Fruit fly (Drosophila melanogaster): ENCODE data around the gene CarT.
A peak's percentile ranks its signal among the peaks of the same experiment; 100 is the strongest.

The CarT gene

dm6 chr2L:20759809-20760485 lies 29.9 kb upstream of the CarT start (continued):
- TF ChIP-seq CG14710 (tag; optimal IDR thresholded peaks at IDR 0.05), result peak; percentile 32
- TF ChIP-seq insv (GFP tag; optimal IDR thresholded peaks at IDR 0.05), result no peak
- 0 out of 2 replicates have a peak, but pooled peaks have one; percentile 23 for TF ChIP-seq al (GFP tag; IDR thresholded peaks at IDR 0.05)
- TF ChIP-seq zfh1 (GFP tag; IDR thresholded peaks at IDR 0.05), result no peak; the same call in 2 of the 3 replicates
- no peak for TF ChIP-seq prd (optimal IDR thresholded peaks at IDR 0.05)
- peak; percentile 46; the same call in 2 of the 3 replicates for TF ChIP-seq prd (GFP tag; IDR thresholded peaks at IDR 0.05)
- no peak for TF ChIP-seq mirr (GFP tag; optimal IDR thresholded peaks at IDR 0.05)
- TF ChIP-seq Six4 (GFP tag; optimal IDR thresholded peaks at IDR 0.05), result no peak
- no peak for TF ChIP-seq CG8290 (GFP tag; optimal IDR thresholded peaks at IDR 0.05)
- no peak for TF ChIP-seq CG8290 (tag; optimal IDR thresholded peaks at IDR 0.05)
- TF ChIP-seq CG10565 (GFP tag; optimal IDR thresholded peaks at IDR 0.05), result no peak
- TF ChIP-seq Usf (GFP tag; optimal IDR thresholded peaks at IDR 0.05), result no peak
- TF ChIP-seq Trl (optimal IDR thresholded peaks at IDR 0.05), result no peak
- no peak for TF ChIP-seq Trl (GFP tag; optimal IDR thresholded peaks at IDR 0.05)
- TF ChIP-seq tna (GFP tag; IDR thresholded peaks at IDR 0.05; ENCODE audit: partially characterized antibody), result no peak
- no peak for TF ChIP-seq GATAe (GFP tag; conservative IDR thresholded peaks at IDR 0.05)
- TF ChIP-seq zen (tag; optimal IDR thresholded peaks at IDR 0.05), result no peak
- TF ChIP-seq bowl (GFP tag; IDR thresholded peaks at IDR 0.05), result no peak
- TF ChIP-seq D (optimal IDR thresholded peaks at IDR 0.05), result no peak
- TF ChIP-seq D (GFP tag; optimal IDR thresholded peaks at IDR 0.05), result peak; percentile 35
- TF ChIP-seq CG12391 (tag; optimal IDR thresholded peaks at IDR 0.05), result peak; percentile 63
- TF ChIP-seq Optix (GFP tag; IDR thresholded peaks at IDR 0.05), result no peak
- 0 out of 2 replicates have a peak, but pooled peaks have one; percentile 25 for TF ChIP-seq wor (GFP tag; IDR thresholded peaks at IDR 0.05)
- TF ChIP-seq Asciz (GFP tag; optimal IDR thresholded peaks at IDR 0.05), result peak; percentile 39
- TF ChIP-seq yki (optimal IDR thresholded peaks at IDR 0.05), result no peak
- no peak for TF ChIP-seq maf-S (GFP tag; optimal IDR thresholded peaks at IDR 0.05)
- no peak for TF ChIP-seq bab2 (GFP tag; optimal IDR thresholded peaks at IDR 0.05)
- TF ChIP-seq CG14965 (GFP tag; optimal IDR thresholded peaks at IDR 0.05; ENCODE audit: borderline replicate concordance), result no peak
- TF ChIP-seq eve (GFP tag; optimal IDR thresholded peaks at IDR 0.05), result no peak
- TF ChIP-seq her (GFP tag; optimal IDR thresholded peaks at IDR 0.05), result no peak
- TF ChIP-seq Oaz (GFP tag; IDR thresholded peaks at IDR 0.05), result no peak
- no peak for TF ChIP-seq Bdp1 (GFP tag; optimal IDR thresholded peaks at IDR 0.05)
- peak; percentile 63; the same call in 1 of the 2 replicates for TF ChIP-seq vvl (GFP tag; IDR thresholded peaks at IDR 0.05)
- TF ChIP-seq CG13296 (GFP tag; optimal IDR thresholded peaks at IDR 0.05), result peak; percentile 19
- 0 out of 3 replicates have a peak, but pooled peaks have one; percentile 50 for TF ChIP-seq ase (GFP tag; IDR thresholded peaks at IDR 0.05)
- no peak for TF ChIP-seq CG7963 (GFP tag; IDR thresholded peaks at IDR 0.05; ENCODE audit: partially characterized antibody)
- TF ChIP-seq sima (GFP tag; optimal IDR thresholded peaks at IDR 0.05), result no peak
- TF ChIP-seq CG6272 (GFP tag; IDR thresholded peaks at IDR 0.05), result 0 out of 2 replicates have a peak, but pooled peaks have one; percentile 34
- no peak for TF ChIP-seq CG17568 (GFP tag; optimal IDR thresholded peaks at IDR 0.05)
- no peak; the same call in 1 of the 2 replicates for TF ChIP-seq CG11247 (GFP tag; IDR thresholded peaks at IDR 0.05)
- no peak for TF ChIP-seq gt (GFP tag; IDR thresholded peaks at IDR 0.05)
- TF ChIP-seq Rx (GFP tag; IDR thresholded peaks at IDR 0.05), result no peak
- no peak for TF ChIP-seq CG16779 (GFP tag; IDR thresholded peaks at IDR 0.05)
- peak in 1 of 2 experiments; percentile 67 for TF ChIP-seq Hr51 (GFP tag; optimal IDR thresholded peaks at IDR 0.05)
- no peak for TF ChIP-seq bigmax (GFP tag; optimal IDR thresholded peaks at IDR 0.05)
- TF ChIP-seq D19A (tag; optimal IDR thresholded peaks at IDR 0.05), result peak; percentile 43
- TF ChIP-seq bsh (GFP tag; optimal IDR thresholded peaks at IDR 0.05), result peak in 1 of 2 experiments; percentile 69
- peak; percentile 38 for TF ChIP-seq CG3281 (GFP tag; optimal IDR thresholded peaks at IDR 0.05)
- no peak for TF ChIP-seq CG42726 (GFP tag; IDR thresholded peaks at IDR 0.05; ENCODE audit: partially characterized antibody)
- no peak for TF ChIP-seq tup (GFP tag; optimal IDR thresholded peaks at IDR 0.05)
- TF ChIP-seq fd96Cb (tag; optimal IDR thresholded peaks at IDR 0.05), result peak; percentile 45
